Fruit fly (Drosophila melanogaster) whole organism, prepupa: ENCODE measurements around the gene inaF-B.

Source experiments
- Blimp-1 ChIP-seq: fragments of 200-800 bp; sonication (Bioruptor generic); optimal IDR thresholded peaks from 3 replicates; lab custom pipeline; 2017; ENCODE audit warnings: missing biosample characterization, missing genetic modification characterization, mild to moderate bottlenecking, moderate library complexity, missing genetic modification reagents
- CG10631 ChIP-seq: fragments of 200-800 bp; sonication (Bioruptor generic); optimal IDR thresholded peaks from 2 replicates; lab custom pipeline; 2016; ENCODE audit warnings: missing biosample characterization, missing genetic modification characterization
- CG10669 ChIP-seq: fragments of 200-800 bp; sonication (Bioruptor generic); optimal IDR thresholded peaks from 3 replicates; lab custom pipeline; 2018; ENCODE audit warnings: missing biosample characterization, mild to moderate bottlenecking, missing genetic modification characterization, moderate library complexity
- CG11762 ChIP-seq: fragments of 200-800 bp; sonication (Bioruptor generic); optimal IDR thresholded peaks from 3 replicates; lab custom pipeline; 2016; ENCODE audit warnings: missing biosample characterization, missing genetic modification characterization; ENCODE audit not compliant: insufficient read depth
- CG11902 ChIP-seq: fragments of 200-800 bp; sonication (Bioruptor generic); optimal IDR thresholded peaks from 3 replicates; lab custom pipeline; 2016; ENCODE audit warnings: missing biosample characterization, missing genetic modification characterization
- CG15336 ChIP-seq: fragments of 200-800 bp; sonication (Bioruptor generic); IDR thresholded peaks from 2 replicates; pipeline ENCODE4 v1.3.6; 2022; ENCODE audit warnings: missing biosample characterization, missing genetic modification characterization
- CG1621 ChIP-seq: fragments of 200-800 bp; sonication (Bioruptor generic); optimal IDR thresholded peaks from 3 replicates; lab custom pipeline; 2018; ENCODE audit warnings: missing biosample characterization, mild to moderate bottlenecking, missing genetic modification characterization
- CG16779 ChIP-seq: fragments of 200-800 bp; sonication (Bioruptor generic); optimal IDR thresholded peaks from 3 replicates; lab custom pipeline; 2017; ENCODE audit warnings: missing biosample characterization, mild to moderate bottlenecking, missing genetic modification characterization
- CG31627 ChIP-seq: fragments of 200-800 bp; sonication (Bioruptor generic); optimal IDR thresholded peaks from 3 replicates; lab custom pipeline; 2016; ENCODE audit warnings: missing biosample characterization, missing genetic modification characterization
- CG32006 ChIP-seq: fragments of 200-800 bp; sonication (Bioruptor generic); optimal IDR thresholded peaks from 3 replicates; lab custom pipeline; 2017; ENCODE audit warnings: missing biosample characterization, mild to moderate bottlenecking, missing genetic modification characterization
- CG4318 ChIP-seq: fragments of 200-800 bp; sonication (Bioruptor generic); optimal IDR thresholded peaks from 3 replicates; lab custom pipeline; 2017; ENCODE audit warnings: missing biosample characterization, mild to moderate bottlenecking, missing genetic modification characterization
- CG6163 ChIP-seq: fragments of 200-800 bp; sonication (Bioruptor generic); IDR thresholded peaks from 3 replicates; pipeline ENCODE4 v1.3.6; 2022; ENCODE audit warnings: missing biosample characterization, missing genetic modification characterization
- CG6792 ChIP-seq: fragments of 200-800 bp; sonication (Bioruptor generic); optimal IDR thresholded peaks from 3 replicates; lab custom pipeline; 2016; ENCODE audit warnings: missing biosample characterization, missing genetic modification characterization
- CG6808 ChIP-seq: fragments of 200-800 bp; sonication (Bioruptor generic); optimal IDR thresholded peaks from 3 replicates; lab custom pipeline; 2017; ENCODE audit warnings: missing biosample characterization, missing genetic modification characterization, mild to moderate bottlenecking, moderate library complexity, missing genetic modification reagents
- CG6854 ChIP-seq: fragments of 200-800 bp; sonication (Bioruptor generic); optimal IDR thresholded peaks from 2 replicates; lab custom pipeline; 2017; ENCODE audit warnings: missing biosample characterization, mild to moderate bottlenecking, missing genetic modification characterization
- CG7368 ChIP-seq: fragments of 200-800 bp; sonication (Bioruptor generic); optimal IDR thresholded peaks from 3 replicates; lab custom pipeline; 2016; ENCODE audit warnings: missing biosample characterization, missing genetic modification characterization
- CG8119 ChIP-seq: fragments of 200-800 bp; sonication (Bioruptor generic); IDR thresholded peaks from 3 replicates; pipeline ENCODE4 v1.3.6; 2022; ENCODE audit warnings: missing biosample characterization, missing genetic modification characterization
- CG9139 ChIP-seq: fragments of 200-800 bp; sonication (Bioruptor generic); optimal IDR thresholded peaks from 3 replicates; lab custom pipeline; 2017; ENCODE audit warnings: missing biosample characterization, mild to moderate bottlenecking, missing genetic modification characterization
- Eip75B ChIP-seq: fragments of 200-800 bp; sonication (Bioruptor generic); optimal IDR thresholded peaks from 3 replicates; lab custom pipeline; 2016; ENCODE audit warnings: missing biosample characterization, missing genetic modification characterization
- Eip78C ChIP-seq: fragments of 200-800 bp; sonication (Bioruptor generic); peaks from one replicate; lab custom pipeline; 2016; ENCODE audit warnings: missing biosample characterization, missing genetic modification characterization
- Eip93F ChIP-seq: fragments of 200-800 bp; sonication (Bioruptor generic); optimal IDR thresholded peaks from 2 replicates; lab custom pipeline; 2016; ENCODE audit warnings: missing biosample characterization, mild to moderate bottlenecking, missing genetic modification characterization
- Ets21C ChIP-seq: fragments of 200-800 bp; sonication (Bioruptor generic); optimal IDR thresholded peaks from 3 replicates; lab custom pipeline; 2016; ENCODE audit warnings: missing biosample characterization, missing genetic modification characterization
- Ets96B ChIP-seq: fragments of 200-800 bp; optimal IDR thresholded peaks from 2 replicates; lab custom pipeline; 2019; ENCODE audit warnings: missing biosample characterization, mild to moderate bottlenecking, missing genetic modification characterization, moderate library complexity
- Gug ChIP-seq: fragments of 200-800 bp; sonication (Bioruptor generic); IDR thresholded peaks from 2 replicates; pipeline ENCODE4 v1.3.6; 2022; ENCODE audit warnings: missing biosample characterization, missing genetic modification characterization
- Hr38 ChIP-seq: sonication (Bioruptor generic); optimal IDR thresholded peaks from 2 replicates; lab custom pipeline; 2016; ENCODE audit warnings: missing biosample characterization, missing genetic modification characterization
- Hr39 ChIP-seq: fragments of 200-800 bp; sonication (Bioruptor generic); optimal IDR thresholded peaks from 2 replicates; lab custom pipeline; 2016; ENCODE audit warnings: missing biosample characterization, missing genetic modification characterization
- Lpt ChIP-seq: fragments of 200-800 bp; sonication (Bioruptor generic); optimal IDR thresholded peaks from 3 replicates; lab custom pipeline; 2016; ENCODE audit warnings: missing biosample characterization, missing genetic modification characterization
- OdsH ChIP-seq: fragments of 200-800 bp; sonication (Bioruptor generic); optimal IDR thresholded peaks from 3 replicates; lab custom pipeline; 2016; ENCODE audit warnings: missing biosample characterization, missing genetic modification characterization
- Smox ChIP-seq: fragments of 200-800 bp; sonication (Bioruptor generic); optimal IDR thresholded peaks from 3 replicates; lab custom pipeline; 2016; ENCODE audit warnings: missing biosample characterization, missing genetic modification characterization
- Sox14 ChIP-seq: fragments of 200-800 bp; sonication (Bioruptor generic); optimal IDR thresholded peaks from 3 replicates; lab custom pipeline; 2016; ENCODE audit warnings: missing biosample characterization, missing genetic modification characterization
- cyc ChIP-seq: fragments of 200-800 bp; sonication (Bioruptor generic); optimal IDR thresholded peaks from 3 replicates; lab custom pipeline; 2016; ENCODE audit warnings: missing biosample characterization, missing genetic modification characterization
- dac ChIP-seq: fragments of 200-800 bp; sonication (Bioruptor generic); optimal IDR thresholded peaks from 2 replicates; lab custom pipeline; 2017; ENCODE audit warnings: missing biosample characterization, mild to moderate bottlenecking, missing genetic modification characterization
- dsx ChIP-seq: fragments of 200-800 bp; optimal IDR thresholded peaks from 3 replicates; lab custom pipeline; 2019; ENCODE audit warnings: missing biosample characterization, mild to moderate bottlenecking, missing genetic modification characterization, moderate library complexity; ENCODE audit not compliant: poor library complexity, severe bottlenecking
- eg ChIP-seq: fragments of 200-800 bp; sonication (Bioruptor generic); IDR thresholded peaks from 3 replicates; pipeline ENCODE4 v1.3.6; 2022; ENCODE audit warnings: missing biosample characterization, missing genetic modification characterization
- esn ChIP-seq: fragments of 200-800 bp; sonication (Bioruptor generic); optimal IDR thresholded peaks from 2 replicates; lab custom pipeline; 2016; ENCODE audit warnings: missing biosample characterization, mild to moderate bottlenecking, missing genetic modification characterization, moderate library complexity
- fd85E ChIP-seq: fragments of 200-800 bp; sonication (Bioruptor generic); optimal IDR thresholded peaks from 3 replicates; lab custom pipeline; 2016; ENCODE audit warnings: missing biosample characterization, missing genetic modification characterization
- fkh ChIP-seq: fragments of 200-800 bp; sonication (Bioruptor generic); optimal IDR thresholded peaks from 3 replicates; lab custom pipeline; 2017; ENCODE audit warnings: missing biosample characterization, mild to moderate bottlenecking, missing genetic modification characterization, moderate library complexity
- net ChIP-seq: fragments of 200-800 bp; sonication (Bioruptor generic); optimal IDR thresholded peaks from 3 replicates; lab custom pipeline; 2016; ENCODE audit warnings: missing biosample characterization, missing genetic modification characterization
- pdm3 ChIP-seq: fragments of 200-800 bp; sonication (Bioruptor generic); optimal IDR thresholded peaks from 3 replicates; lab custom pipeline; 2016; ENCODE audit warnings: missing biosample characterization, missing genetic modification characterization
- salr ChIP-seq, 2 experiments: fragments of 200-800 bp; sonication (Bioruptor generic); optimal IDR thresholded peaks; 3 replicates each; lab custom pipeline; 2016 to 2018; ENCODE audit warnings: missing biosample characterization in 2 of 2, missing genetic modification characterization in 2 of 2, mild to moderate bottlenecking in 1 of 2
- spab ChIP-seq: fragments of 200-800 bp; sonication (Bioruptor generic); optimal IDR thresholded peaks from 2 replicates; lab custom pipeline; 2017; ENCODE audit warnings: missing biosample characterization, mild to moderate bottlenecking, missing genetic modification characterization, missing genetic modification reagents
- ss ChIP-seq, 2 experiments: fragments of 200-800 bp; sonication (Bioruptor generic); optimal IDR thresholded peaks; 2 replicates in 1 of 2; 3 replicates in 1 of 2; lab custom pipeline; 2017 to 2018; ENCODE audit warnings: mild to moderate bottlenecking in 2 of 2, missing biosample characterization in 2 of 2, missing genetic modification characterization in 2 of 2, moderate library complexity in 1 of 2
- svp ChIP-seq: fragments of 200-800 bp; sonication (Bioruptor generic); peaks from one replicate; lab custom pipeline; 2016; ENCODE audit warnings: missing biosample characterization, missing genetic modification characterization
- topi ChIP-seq: fragments of 200-800 bp; sonication (Bioruptor generic); optimal IDR thresholded peaks from 3 replicates; lab custom pipeline; 2016; ENCODE audit warnings: missing biosample characterization, missing genetic modification characterization
- vri ChIP-seq: fragments of 200-800 bp; sonication (Bioruptor generic); optimal IDR thresholded peaks from 3 replicates; lab custom pipeline; 2016; ENCODE audit warnings: missing biosample characterization, mild to moderate bottlenecking, missing genetic modification characterization

inaF-B gene

dm6 chrX:11684462-11684861 lies 48.1 kb downstream of the inaF-B start (continued):
- TF ChIP-seq spab (GFP tag; lab: Kevin White, UChicago) (no peak), CG16779 (peak; percentile 23), pdm3 (GFP tag; lab: Kevin White, UChicago) (peak; percentile 28), Hr38 (GFP tag; lab: Kevin White, UChicago) (no peak), Hr39 (GFP tag; lab: Kevin White, UChicago) (peak; percentile 14), CG6808 (peak; percentile 39), CG31627 (GFP tag; lab: Kevin White, UChicago) (peak; percentile 5), dac (no peak), OdsH (GFP tag; lab: Kevin White, UChicago) (peak; percentile 22), CG8119 (GFP tag; lab: Robert Waterston, UW) (peak; percentile 60; the same call in 2 of the 3 replicates), cyc (peak; percentile 20), Eip78C (GFP tag; lab: Kevin White, UChicago) (peak; percentile 61), topi (peak; percentile 11), fkh (GFP tag; lab: Kevin White, UChicago) (peak; percentile 53), Gug (GFP tag; lab: Robert Waterston, UW) (no peak), Ets96B (peak; percentile 31), CG6792 (peak; percentile 19), CG10631 (GFP tag; lab: Kevin White, UChicago) (peak; percentile 4), svp (GFP tag; lab: Kevin White, UChicago) (peak; percentile 78), Ets21C (no peak), net (peak; percentile 30), Sox14 (GFP tag; lab: Kevin White, UChicago) (peak; percentile 69), dsx (GFP tag; lab: Kevin White, UChicago) (peak; percentile 29)

dm6 chrX:11683480-11683879 lies 49.1 kb downstream of the inaF-B start:
- TF ChIP-seq CG32006 (GFP tag; lab: Kevin White, UChicago) (no peak), ss (GFP tag; optimal IDR thresholded peaks at IDR 0.05; lab: Kevin White, UChicago) (peak in 1 of 2 experiments; percentile 42), CG6163 (GFP tag; lab: Robert Waterston, UW) (peak; percentile 60; the same call in 2 of the 3 replicates), esn (peak; percentile 13), Eip78C (GFP tag; lab: Kevin White, UChicago) (peak; percentile 22), svp (GFP tag; lab: Kevin White, UChicago) (peak; percentile 85), salr (GFP tag; optimal IDR thresholded peaks at IDR 0.05; lab: Kevin White, UChicago) (no peak), vri (GFP tag; lab: Kevin White, UChicago) (peak; percentile 46), CG6854 (GFP tag; lab: Kevin White, UChicago) (no peak), Sox14 (GFP tag; lab: Kevin White, UChicago) (peak; percentile 63), eg (GFP tag; lab: Robert Waterston, UW) (peak; percentile 42; the same call in 1 of the 3 replicates), CG7368 (GFP tag; lab: Kevin White, UChicago) (no peak), Eip75B (GFP tag; lab: Kevin White, UChicago) (peak; percentile 7), Eip93F (GFP tag; lab: Kevin White, UChicago) (peak; percentile 37), topi (peak; percentile 41), fkh (GFP tag; lab: Kevin White, UChicago) (peak; percentile 10), Blimp-1 (GFP tag; lab: Kevin White, UChicago) (no peak)

- TF ChIP-seq Lpt = peak; percentile 45
- TF ChIP-seq CG6854 (GFP tag; lab: Kevin White, UChicago) = peak; percentile 72
- TF ChIP-seq spab (GFP tag; lab: Kevin White, UChicago) = peak; percentile 37
- peak; percentile 14 for TF ChIP-seq CG1621
- TF ChIP-seq Eip75B (GFP tag; lab: Kevin White, UChicago) = peak; percentile 54
- TF ChIP-seq Smox (GFP tag; lab: Kevin White, UChicago) = peak; percentile 76
- peak; percentile 55 for TF ChIP-seq CG11902 (GFP tag; lab: Kevin White, UChicago)
- TF ChIP-seq CG10631 (GFP tag; lab: Kevin White, UChicago) = peak; percentile 79
- peak; percentile 33 for TF ChIP-seq fd85E (GFP tag; lab: Kevin White, UChicago)
- peak; percentile 41 for TF ChIP-seq CG15336 (GFP tag; lab: Robert Waterston, UW)
- TF ChIP-seq Gug (GFP tag; lab: Robert Waterston, UW) = peak; percentile 28; the same call in 1 of the 2 replicates
- TF ChIP-seq CG11762 = no peak
- TF ChIP-seq CG10669 (GFP tag; lab: Kevin White, UChicago) = peak; percentile 47
- TF ChIP-seq CG4318 (GFP tag; lab: Kevin White, UChicago) = no peak
- TF ChIP-seq Sox14 (GFP tag; lab: Kevin White, UChicago) = peak; percentile 74
- peak; percentile 38 for TF ChIP-seq CG9139 (GFP tag; lab: Kevin White, UChicago)
- TF ChIP-seq Ets21C = peak; percentile 67
Measured at dm6 chrX:11681558-11682551, 50.7 kb downstream of the inaF-B start.
